Fruit fly (Drosophila melanogaster) whole organism, embryonic: ENCODE measurements around the gene CG43630.

ENCODE experiments used
- Atf3 ChIP-seq: fragments of 200-800 bp; sonication (Bioruptor generic); optimal IDR thresholded peaks from 3 replicates; lab custom pipeline; 2016; ENCODE audit warnings: missing biosample characterization, missing genetic modification characterization
- Awh ChIP-seq: fragments of 200-800 bp; sonication (Bioruptor generic); IDR thresholded peaks from 2 replicates; pipeline ENCODE4, ENCODE4 v1.3.6; 2022; ENCODE audit warnings: missing biosample characterization, missing genetic modification characterization
- CG11247 ChIP-seq: fragments of 200-800 bp; sonication (Bioruptor generic); IDR thresholded peaks from 2 replicates; pipeline ENCODE4 v1.3.6; 2022; ENCODE audit warnings: missing biosample characterization, missing genetic modification characterization
- CG11398 ChIP-seq: fragments of 200-800 bp; sonication (Bioruptor generic); optimal IDR thresholded peaks from 2 replicates; lab custom pipeline; 2016; ENCODE audit warnings: missing biosample characterization, missing genetic modification characterization
- CG11560 ChIP-seq: fragments of 200-800 bp; sonication (Bioruptor generic); IDR thresholded peaks from 3 replicates; pipeline ENCODE4 v1.3.6; 2022; ENCODE audit warnings: missing biosample characterization, missing genetic modification characterization
- CG13287 ChIP-seq: fragments of 200-800 bp; sonication (Bioruptor generic); IDR thresholded peaks from 2 replicates; pipeline ENCODE4 v1.3.6; 2022; ENCODE audit warnings: missing biosample characterization, missing genetic modification characterization; ENCODE audit not compliant: partially characterized antibody
- CG13424 ChIP-seq: fragments of 200-800 bp; sonication (Bioruptor generic); optimal IDR thresholded peaks from 2 replicates; lab custom pipeline; 2019; ENCODE audit warnings: missing biosample characterization, mild to moderate bottlenecking, missing genetic modification characterization, moderate library complexity
- CG13624 ChIP-seq: fragments of 200-800 bp; sonication (Bioruptor generic); optimal IDR thresholded peaks from 2 replicates; lab custom pipeline; 2016; ENCODE audit warnings: missing biosample characterization, missing genetic modification characterization
- CG14441 ChIP-seq: fragments of 200-800 bp; sonication (Bioruptor generic); IDR thresholded peaks from 2 replicates; pipeline ENCODE4 v1.3.6; 2022; ENCODE audit warnings: missing biosample characterization, missing genetic modification characterization
- CG14710 ChIP-seq: fragments of 200-800 bp; sonication (Bioruptor generic); optimal IDR thresholded peaks from 3 replicates; lab custom pipeline; 2019; ENCODE audit warnings: missing biosample characterization, mild to moderate bottlenecking, missing genetic modification characterization, moderate library complexity
- CG16815 ChIP-seq: fragments of 200-800 bp; sonication (Bioruptor generic); optimal IDR thresholded peaks from 3 replicates; lab custom pipeline; 2017; ENCODE audit warnings: missing biosample characterization, mild to moderate bottlenecking, missing genetic modification characterization
- CG17328 ChIP-seq: fragments of 200-800 bp; sonication (Bioruptor generic); IDR thresholded peaks from 2 replicates; pipeline ENCODE4 v1.3.6; 2022; ENCODE audit warnings: missing biosample characterization, missing genetic modification characterization
- CG18619 ChIP-seq: fragments of 200-800 bp; sonication (Bioruptor generic); optimal IDR thresholded peaks from 3 replicates; lab custom pipeline; 2017; ENCODE audit warnings: missing biosample characterization, mild to moderate bottlenecking, missing genetic modification characterization
- CG2199 ChIP-seq: fragments of 200-800 bp; sonication (Bioruptor generic); IDR thresholded peaks from 3 replicates; pipeline ENCODE4 v1.3.6; 2022; ENCODE audit warnings: missing biosample characterization, missing genetic modification characterization
- CG33557 ChIP-seq: fragments of 200-800 bp; sonication (Bioruptor generic); optimal IDR thresholded peaks from 2 replicates; lab custom pipeline; 2019; ENCODE audit warnings: missing biosample characterization, mild to moderate bottlenecking, missing genetic modification characterization, moderate library complexity
- CG3407 ChIP-seq: fragments of 200-800 bp; sonication (Bioruptor generic); optimal IDR thresholded peaks from 2 replicates; lab custom pipeline; 2018; ENCODE audit warnings: missing biosample characterization, mild to moderate bottlenecking, missing genetic modification characterization
- CG3726 ChIP-seq: fragments of 200-800 bp; sonication (Bioruptor generic); IDR thresholded peaks from 3 replicates; pipeline ENCODE4, ENCODE4 v1.3.6; 2022; ENCODE audit warnings: missing biosample characterization, missing genetic modification characterization
- CG4282 ChIP-seq: fragments of 200-800 bp; sonication (Bioruptor generic); optimal IDR thresholded peaks from 2 replicates; lab custom pipeline; 2016; ENCODE audit warnings: missing biosample characterization, missing genetic modification characterization
- CG4360 ChIP-seq: fragments of 200-800 bp; sonication (Bioruptor generic); IDR thresholded peaks from 2 replicates; pipeline ENCODE4 v1.3.6; 2022; ENCODE audit warnings: missing biosample characterization, missing genetic modification characterization
- CG43689 ChIP-seq: fragments of 200-800 bp; sonication (Bioruptor generic); IDR thresholded peaks from 2 replicates; pipeline ENCODE4 v1.3.6; 2022; ENCODE audit warnings: missing biosample characterization, missing genetic modification characterization
- CG4404 ChIP-seq: fragments of 200-800 bp; sonication (Bioruptor generic); IDR thresholded peaks from 2 replicates; pipeline ENCODE4 v1.3.6; 2022; ENCODE audit warnings: missing biosample characterization, missing genetic modification characterization
- CG8089 ChIP-seq: fragments of 200-800 bp; sonication (Bioruptor generic); optimal IDR thresholded peaks from 3 replicates; lab custom pipeline; 2016; ENCODE audit warnings: missing biosample characterization, missing genetic modification characterization
- CG9797 ChIP-seq: fragments of 200-800 bp; sonication (Bioruptor generic); optimal IDR thresholded peaks from 3 replicates; lab custom pipeline; 2018; ENCODE audit warnings: missing biosample characterization, mild to moderate bottlenecking, missing genetic modification characterization
- Dp ChIP-seq: fragments of 200-800 bp; sonication (Bioruptor generic); optimal IDR thresholded peaks from 2 replicates; lab custom pipeline; 2018; ENCODE audit warnings: missing biosample characterization, mild to moderate bottlenecking, missing genetic modification characterization, moderate library complexity
- HLHmδ ChIP-seq: fragments of 200-800 bp; sonication (Bioruptor generic); optimal IDR thresholded peaks from 2 replicates; lab custom pipeline; 2018; ENCODE audit warnings: missing biosample characterization, mild to moderate bottlenecking, missing genetic modification characterization, moderate library complexity
- Hsf ChIP-seq: fragments of 200-800 bp; sonication (Bioruptor generic); optimal IDR thresholded peaks from 3 replicates; lab custom pipeline; 2016; ENCODE audit warnings: missing biosample characterization, missing genetic modification characterization
- Meics ChIP-seq: fragments of 200-800 bp; sonication (Bioruptor generic); optimal IDR thresholded peaks from 2 replicates; lab custom pipeline; 2017; ENCODE audit warnings: missing biosample characterization, mild to moderate bottlenecking, missing genetic modification characterization
- PHDP ChIP-seq: fragments of 200-800 bp; sonication (Bioruptor generic); optimal IDR thresholded peaks from 3 replicates; lab custom pipeline; 2018; ENCODE audit warnings: missing biosample characterization, mild to moderate bottlenecking, missing genetic modification characterization, moderate library complexity
- Pdp1 ChIP-seq, 2 experiments: fragments of 200-800 bp; sonication (Bioruptor generic); optimal IDR thresholded peaks; 3 replicates each; lab custom pipeline; 2016; ENCODE audit warnings: missing biosample characterization in 2 of 2, missing genetic modification characterization in 2 of 2, mild to moderate bottlenecking in 1 of 2, moderate library complexity in 1 of 2
- Rfx ChIP-seq: fragments of 200-800 bp; sonication (Bioruptor generic); IDR thresholded peaks from 2 replicates; pipeline ENCODE4 v1.3.6; 2022; ENCODE audit warnings: missing biosample characterization, missing genetic modification characterization
- Side ChIP-seq: fragments of 200-800 bp; sonication (Bioruptor generic); optimal IDR thresholded peaks from 2 replicates; lab custom pipeline; 2016; ENCODE audit warnings: missing biosample characterization, missing genetic modification characterization
- TFAM ChIP-seq: fragments of 200-800 bp; sonication (Bioruptor generic); optimal IDR thresholded peaks from 2 replicates; lab custom pipeline; 2017; ENCODE audit warnings: missing biosample characterization, missing genetic modification characterization, inconsistent platforms
- Tbp ChIP-seq: fragments of >200 bp; optimal IDR thresholded peaks from 2 replicates; lab custom pipeline; 2018; ENCODE audit warnings: missing biosample characterization, missing genetic modification characterization
- ac ChIP-seq: fragments of 200-800 bp; sonication (Bioruptor generic); optimal IDR thresholded peaks from 3 replicates; lab custom pipeline; 2017; ENCODE audit warnings: missing biosample characterization, mild to moderate bottlenecking, missing genetic modification characterization
- bab2 ChIP-seq: fragments of 200-800 bp; sonication (Bioruptor generic); optimal IDR thresholded peaks from 2 replicates; lab custom pipeline; 2016; ENCODE audit warnings: missing biosample characterization, missing genetic modification characterization
- btn ChIP-seq: fragments of 200-800 bp; sonication (Bioruptor generic); optimal IDR thresholded peaks from 2 replicates; lab custom pipeline; 2016; ENCODE audit warnings: missing biosample characterization, missing genetic modification characterization
- cad ChIP-seq: fragments of >200 bp; optimal IDR thresholded peaks from 2 replicates; lab custom pipeline; 2017; ENCODE audit warnings: missing biosample characterization, missing genetic modification characterization
- caup ChIP-seq: fragments of 200-800 bp; sonication (Bioruptor generic); optimal IDR thresholded peaks from 3 replicates; lab custom pipeline; 2017; ENCODE audit warnings: missing biosample characterization, mild to moderate bottlenecking, missing genetic modification characterization, moderate library complexity; ENCODE audit not compliant: severe bottlenecking
- chn ChIP-seq: fragments of 200-800 bp; sonication (Bioruptor generic); optimal IDR thresholded peaks from 2 replicates; lab custom pipeline; 2016; ENCODE audit warnings: missing biosample characterization, missing genetic modification characterization
- crol ChIP-seq: fragments of 200-800 bp; sonication (Bioruptor generic); IDR thresholded peaks from 2 replicates; pipeline ENCODE4 v1.3.6; 2022; ENCODE audit warnings: missing biosample characterization, missing genetic modification characterization
- grn ChIP-seq: fragments of 200-800 bp; sonication (Bioruptor generic); optimal IDR thresholded peaks from 3 replicates; lab custom pipeline; 2017; ENCODE audit warnings: missing biosample characterization, missing genetic modification characterization
- hth ChIP-seq: fragments of >200 bp; optimal IDR thresholded peaks from 2 replicates; lab custom pipeline; 2017; ENCODE audit warnings: inconsistent platforms
- maf-S ChIP-seq: fragments of 200-800 bp; sonication (Bioruptor generic); optimal IDR thresholded peaks from 2 replicates; lab custom pipeline; 2016; ENCODE audit warnings: missing biosample characterization, missing genetic modification characterization
- mam ChIP-seq: fragments of 200-800 bp; sonication (Bioruptor generic); optimal IDR thresholded peaks from 3 replicates; lab custom pipeline; 2016; ENCODE audit warnings: missing biosample characterization, missing genetic modification characterization
- nerfin-2 ChIP-seq: fragments of 200-800 bp; sonication (Bioruptor generic); IDR thresholded peaks from 2 replicates; pipeline ENCODE4 v1.3.6; 2022; ENCODE audit warnings: missing biosample characterization, missing genetic modification characterization; ENCODE audit not compliant: partially characterized antibody
- nmo ChIP-seq: fragments of 200-800 bp; sonication (Bioruptor generic); optimal IDR thresholded peaks from 2 replicates; lab custom pipeline; 2018; ENCODE audit warnings: missing biosample characterization, mild to moderate bottlenecking, missing genetic modification characterization, moderate library complexity
- peb ChIP-seq: fragments of 200-800 bp; sonication (Bioruptor generic); IDR thresholded peaks from 2 replicates; pipeline ENCODE4 v1.3.6; 2022; ENCODE audit warnings: missing biosample characterization, missing genetic modification characterization
- run ChIP-seq: fragments of 200-800 bp; sonication (Bioruptor generic); optimal IDR thresholded peaks from 3 replicates; lab custom pipeline; 2018; ENCODE audit warnings: missing biosample characterization, mild to moderate bottlenecking, missing genetic modification characterization
- tio ChIP-seq: fragments of 200-800 bp; sonication (Bioruptor generic); optimal IDR thresholded peaks from 2 replicates; lab custom pipeline; 2017; ENCODE audit warnings: missing biosample characterization, missing genetic modification characterization, inconsistent platforms
- ttk ChIP-seq: fragments of 200-800 bp; sonication (Bioruptor generic); IDR thresholded peaks from 2 replicates; pipeline ENCODE4 v2.1.2; 2022; ENCODE audit warnings: missing biosample characterization, missing genetic modification characterization
- unc-4 ChIP-seq: fragments of 200-800 bp; sonication (Bioruptor generic); IDR thresholded peaks from 2 replicates; pipeline ENCODE4 v1.3.6; 2022; ENCODE audit warnings: missing biosample characterization, missing genetic modification characterization; ENCODE audit not compliant: partially characterized antibody

Gene CG43630

dm6 chr3R:12719627-12720343 is 43.7 kb upstream of the CG43630 start (continued):
- no peak for TF ChIP-seq TFAM
- TF ChIP-seq nerfin-2 = no peak
- no peak for TF ChIP-seq cad (GFP tag; lab: Kevin White, UChicago)
- TF ChIP-seq Meics (GFP tag; lab: Kevin White, UChicago) = peak; percentile 40
- no peak for TF ChIP-seq CG3407 (GFP tag; lab: Kevin White, UChicago)
- no peak for TF ChIP-seq grn (GFP tag; lab: Kevin White, UChicago)
- no peak for TF ChIP-seq bab2 (GFP tag; lab: Kevin White, UChicago)
- TF ChIP-seq CG3726 = no peak
- TF ChIP-seq hth (lab: Kevin White, UChicago) = no peak
- TF ChIP-seq CG14441 = no peak
- no peak for TF ChIP-seq CG13624 (GFP tag; lab: Kevin White, UChicago)
- no peak for TF ChIP-seq chn (GFP tag; lab: Kevin White, UChicago)
- no peak for TF ChIP-seq CG4282 (GFP tag; lab: Kevin White, UChicago)
- no peak for TF ChIP-seq run (tag; lab: Kevin White, UChicago)
- TF ChIP-seq ac (GFP tag; lab: Kevin White, UChicago) = no peak
- no peak for TF ChIP-seq mam
- peak in 1 of 2 experiments; percentile 18 for TF ChIP-seq Pdp1 (GFP tag; optimal IDR thresholded peaks at IDR 0.05; lab: Kevin White, UChicago)
- TF ChIP-seq ttk (GFP tag; lab: Robert Waterston, UW) = no peak
- no peak for TF ChIP-seq Atf3
- TF ChIP-seq Rfx (GFP tag; lab: Robert Waterston, UW) = no peak
- TF ChIP-seq CG17328 = no peak
- TF ChIP-seq caup = peak; percentile 42
- TF ChIP-seq CG11247 (GFP tag; lab: Robert Waterston, UW) = no peak
- TF ChIP-seq nmo (GFP tag; lab: Kevin White, UChicago) = peak; percentile 36
- no peak for TF ChIP-seq crol (GFP tag; lab: Robert Waterston, UW)
- no peak for TF ChIP-seq CG2199
- TF ChIP-seq Dp (GFP tag; lab: Kevin White, UChicago) = no peak
- TF ChIP-seq CG4404 (GFP tag; lab: Robert Waterston, UW) = no peak
- no peak for TF ChIP-seq Hsf (GFP tag; lab: Kevin White, UChicago)
- peak; percentile 50 for TF ChIP-seq CG13424 (tag; lab: Kevin White, UChicago)
- TF ChIP-seq CG14710 (tag; lab: Kevin White, UChicago) = peak; percentile 3
- no peak for TF ChIP-seq CG43689 (GFP tag; lab: Robert Waterston, UW)
- TF ChIP-seq CG11398 (GFP tag; lab: Kevin White, UChicago) = no peak
- TF ChIP-seq CG8089 = no peak
- TF ChIP-seq Awh (GFP tag; lab: Robert Waterston, UW) = no peak
- no peak for TF ChIP-seq CG9797
- no peak for TF ChIP-seq CG11560
- no peak for TF ChIP-seq CG33557
- TF ChIP-seq unc-4 = peak; percentile 20; the same call in 1 of the 2 replicates
- no peak for TF ChIP-seq HLHmδ (GFP tag; lab: Kevin White, UChicago)
- TF ChIP-seq CG16815 (GFP tag; lab: Kevin White, UChicago) = no peak
- TF ChIP-seq CG13287 = peak; percentile 25; the same call in 1 of the 2 replicates
- TF ChIP-seq Tbp (GFP tag; lab: Kevin White, UChicago) = no peak
- TF ChIP-seq tio (GFP tag; lab: Kevin White, UChicago) = peak; percentile 10
- peak; percentile 5 for TF ChIP-seq CG18619
- TF ChIP-seq maf-S (GFP tag; lab: Kevin White, UChicago) = no peak
- peak; percentile 35 for TF ChIP-seq PHDP (tag; lab: Kevin White, UChicago)
- peak; percentile 81 for TF ChIP-seq CG4360 (GFP tag; lab: Robert Waterston, UW)
- no peak for TF ChIP-seq Side (GFP tag; lab: Kevin White, UChicago)
- TF ChIP-seq peb (GFP tag; lab: Robert Waterston, UW) = no peak
- no peak for TF ChIP-seq btn (GFP tag; lab: Kevin White, UChicago)
